Worm (Caenorhabditis elegans) whole organism, L3 larva: ENCODE results near the gene ife-2.
"Not testable (repeated sequence)": the region's sequence is repeated elsewhere in the genome, so short reads cannot be mapped to it uniquely, and the experiment has no call there.

Experiments
- R02D3.7 ChIP-seq: fragments of 150-350 bp; optimal IDR thresholded peaks from 2 replicates; lab custom pipeline; 2014; ENCODE audit warnings: missing biosample characterization, missing genetic modification characterization
- ZK546.5 ChIP-seq: sonication (generic microtip); optimal IDR thresholded peaks from 2 replicates; lab custom pipeline; 2017; ENCODE audit warnings: missing biosample characterization, missing genetic modification characterization
- ceh-16 ChIP-seq: sonication (generic microtip); optimal IDR thresholded peaks from 2 replicates; lab custom pipeline; 2017; ENCODE audit warnings: missing biosample characterization, missing genetic modification characterization
- ceh-28 ChIP-seq: fragments of 150-350 bp; optimal IDR thresholded peaks from 2 replicates; lab custom pipeline; 2014; ENCODE audit warnings: missing biosample characterization, missing genetic modification reagents, missing genetic modification characterization
- ceh-82 ChIP-seq: fragments of 150-350 bp; optimal IDR thresholded peaks from 2 replicates; lab custom pipeline; 2014; ENCODE audit warnings: missing biosample characterization, missing genetic modification characterization
- ceh-9 ChIP-seq: sonication (generic microtip); optimal IDR thresholded peaks from 2 replicates; lab custom pipeline; 2018; ENCODE audit warnings: missing biosample characterization, missing genetic modification characterization
- daf-12 ChIP-seq: fragments of 150-350 bp; optimal IDR thresholded peaks from 2 replicates; lab custom pipeline; 2014; ENCODE audit warnings: missing biosample characterization, missing genetic modification reagents, missing genetic modification characterization
- egl-27 ChIP-seq: sonication (generic microtip); optimal IDR thresholded peaks from 4 replicates; lab custom pipeline; 2017; ENCODE audit warnings: missing biosample characterization, missing genetic modification reagents, missing genetic modification characterization
- egl-5 ChIP-seq: fragments of 150-350 bp; optimal IDR thresholded peaks from 2 replicates; lab custom pipeline; 2017; ENCODE audit warnings: missing biosample characterization, missing genetic modification reagents, missing genetic modification characterization, inconsistent platforms
- elt-2 ChIP-seq: sonication (generic microtip); optimal IDR thresholded peaks from 2 replicates; lab custom pipeline; 2016; ENCODE audit warnings: missing genetic modification reagents, mild to moderate bottlenecking, missing genetic modification characterization, missing compliant biosample characterization
- elt-3 ChIP-seq, 3 experiments: fragments of 150-350 bp in 1 of 3; sonication (generic microtip) in 2 of 3; optimal IDR thresholded peaks; 2 replicates in 2 of 3; 4 replicates in 1 of 3; lab custom pipeline; 2014 to 2017; ENCODE audit warnings: missing biosample characterization in 3 of 3, missing genetic modification characterization in 3 of 3
- eor-1 ChIP-seq, 2 experiments: fragments of 150-350 bp; optimal IDR thresholded peaks; 2 replicates each; lab custom pipeline; 2014 to 2018; ENCODE audit warnings: missing biosample characterization in 2 of 2, missing genetic modification characterization in 2 of 2
- fkh-2 ChIP-seq: fragments of 150-350 bp; optimal IDR thresholded peaks from 2 replicates; lab custom pipeline; 2014; ENCODE audit warnings: missing biosample characterization, missing genetic modification reagents, missing genetic modification characterization
- hmg-11 ChIP-seq: sonication (generic microtip); optimal IDR thresholded peaks from 2 replicates; lab custom pipeline; 2016; ENCODE audit warnings: missing genetic modification characterization, missing compliant biosample characterization
- jun-1 ChIP-seq: fragments of 150-350 bp; optimal IDR thresholded peaks from 2 replicates; lab custom pipeline; 2014; ENCODE audit warnings: missing biosample characterization, missing genetic modification reagents, missing genetic modification characterization
- lin-39 ChIP-seq: fragments of 150-350 bp; optimal IDR thresholded peaks from 2 replicates; lab custom pipeline; 2018; ENCODE audit warnings: missing biosample characterization, missing genetic modification reagents, missing genetic modification characterization
- mdl-1 ChIP-seq: fragments of 150-350 bp; optimal IDR thresholded peaks from 2 replicates; lab custom pipeline; 2014; ENCODE audit warnings: missing biosample characterization, missing genetic modification characterization
- mml-1 ChIP-seq: fragments of 150-350 bp; sonication (generic microtip); optimal IDR thresholded peaks from 3 replicates; lab custom pipeline; 2014; ENCODE audit warnings: missing biosample characterization, missing genetic modification characterization
- nfya-1 ChIP-seq: sonication (generic microtip); optimal IDR thresholded peaks from 2 replicates; lab custom pipeline; 2017; ENCODE audit warnings: missing genetic modification characterization, mild to moderate bottlenecking, missing compliant biosample characterization, antibody characterized with exemption, moderate library complexity; ENCODE audit not compliant: insufficient read depth
- nhr-11 ChIP-seq: fragments of 150-350 bp; optimal IDR thresholded peaks from 2 replicates; lab custom pipeline; 2014; ENCODE audit warnings: missing biosample characterization, missing genetic modification characterization
- nhr-12 ChIP-seq: fragments of 150-350 bp; optimal IDR thresholded peaks from 2 replicates; lab custom pipeline; 2014; ENCODE audit warnings: missing biosample characterization, missing genetic modification characterization
- nhr-23 ChIP-seq: fragments of 150-350 bp; optimal IDR thresholded peaks from 2 replicates; lab custom pipeline; 2014; ENCODE audit warnings: missing biosample characterization, missing genetic modification reagents, missing genetic modification characterization
- nhr-237 ChIP-seq: fragments of 150-350 bp; optimal IDR thresholded peaks from 2 replicates; lab custom pipeline; 2014; ENCODE audit warnings: missing biosample characterization, missing genetic modification characterization
- nhr-25 ChIP-seq: sonication (generic microtip); optimal IDR thresholded peaks from 2 replicates; lab custom pipeline; 2017; ENCODE audit warnings: missing biosample characterization, missing genetic modification characterization
- nhr-28 ChIP-seq: fragments of 150-350 bp; optimal IDR thresholded peaks from 2 replicates; lab custom pipeline; 2014; ENCODE audit warnings: missing biosample characterization, missing genetic modification characterization
- nhr-43 ChIP-seq: sonication (generic microtip); optimal IDR thresholded peaks from 2 replicates; lab custom pipeline; 2016; ENCODE audit warnings: mild to moderate bottlenecking, missing genetic modification characterization, missing compliant biosample characterization; ENCODE audit not compliant: poor library complexity, severe bottlenecking
- nhr-67 ChIP-seq: fragments of 150-350 bp; optimal IDR thresholded peaks from 2 replicates; lab custom pipeline; 2014; ENCODE audit warnings: missing biosample characterization, missing genetic modification characterization
- nhr-76 ChIP-seq: fragments of 150-350 bp; sonication (generic microtip); optimal IDR thresholded peaks from 5 replicates; lab custom pipeline; 2014; ENCODE audit warnings: missing biosample characterization, missing genetic modification characterization
- nhr-77 ChIP-seq: fragments of 150-350 bp; optimal IDR thresholded peaks from 2 replicates; lab custom pipeline; 2014; ENCODE audit warnings: missing biosample characterization, missing genetic modification characterization
- pha-4 ChIP-seq: fragments of 150-350 bp; optimal IDR thresholded peaks from 2 replicates; lab custom pipeline; 2014; ENCODE audit warnings: missing biosample characterization, missing genetic modification reagents, missing genetic modification characterization
- pqm-1 ChIP-seq: fragments of 150-350 bp; optimal IDR thresholded peaks from 2 replicates; lab custom pipeline; 2017; ENCODE audit warnings: missing biosample characterization, missing genetic modification characterization, inconsistent platforms
- snpc-4 ChIP-seq: fragments of 150-350 bp; optimal IDR thresholded peaks from 2 replicates; lab custom pipeline; 2014; ENCODE audit warnings: missing biosample characterization, missing genetic modification characterization
- tbx-2 ChIP-seq: sonication (generic microtip); optimal IDR thresholded peaks from 2 replicates; lab custom pipeline; 2016; ENCODE audit warnings: mild to moderate bottlenecking, missing genetic modification characterization, missing compliant biosample characterization
- unc-39 ChIP-seq: sonication (generic microtip); optimal IDR thresholded peaks from 4 replicates; lab custom pipeline; 2017; ENCODE audit warnings: missing biosample characterization, missing genetic modification characterization
- unc-62 ChIP-seq: fragments of 150-350 bp; sonication (generic microtip); optimal IDR thresholded peaks from 4 replicates; lab custom pipeline; 2014; ENCODE audit warnings: missing biosample characterization, missing genetic modification reagents, missing genetic modification characterization
- zag-1 ChIP-seq: fragments of 150-350 bp; optimal IDR thresholded peaks from 2 replicates; lab custom pipeline; 2014; ENCODE audit warnings: missing biosample characterization, missing genetic modification characterization
- ztf-11 ChIP-seq: fragments of 150-350 bp; optimal IDR thresholded peaks from 2 replicates; lab custom pipeline; 2014; ENCODE audit warnings: missing biosample characterization, missing genetic modification characterization
- ztf-4 ChIP-seq: fragments of 150-350 bp; optimal IDR thresholded peaks from 2 replicates; lab custom pipeline; 2014; ENCODE audit warnings: missing biosample characterization, missing genetic modification characterization

Gene ife-2

ce11 chrX:348141-348540 is 34.4 kb downstream of the ife-2 start:
- TF ChIP-seq R02D3.7 (tag; lab: Kevin White, UChicago) (no peak), unc-62 (GFP tag; lab: Kevin White, UChicago) (no peak), mdl-1 (tag; lab: Kevin White, UChicago) (no peak), pha-4 (tag; lab: Kevin White, UChicago) (peak; percentile 14), tbx-2 (tag; lab: Kevin White, UChicago) (no peak), nhr-11 (tag; lab: Kevin White, UChicago) (no peak), nhr-77 (tag; lab: Kevin White, UChicago) (no peak), nhr-28 (tag; lab: Kevin White, UChicago) (no peak), elt-3 (tag; optimal IDR thresholded peaks at IDR 0.05; lab: Kevin White, UChicago) (no peak), ztf-11 (no peak), ceh-28 (peak; percentile 52), nhr-76 (tag; lab: Kevin White, UChicago) (no peak), egl-27 (tag; lab: Kevin White, UChicago) (no peak), nhr-43 (no peak), egl-5 (tag; lab: Kevin White, UChicago) (peak; percentile 66), nfya-1 (tag; lab: Kevin White, UChicago) (peak; percentile 53), fkh-2 (tag; lab: Kevin White, UChicago) (no peak), lin-39 (peak; percentile 57), nhr-67 (no peak), hmg-11 (tag; lab: Kevin White, UChicago) (peak; percentile 40), snpc-4 (tag; lab: Kevin White, UChicago) (no peak), elt-2 (peak; percentile 12), zag-1 (tag; lab: Kevin White, UChicago) (no peak)

DNA sequence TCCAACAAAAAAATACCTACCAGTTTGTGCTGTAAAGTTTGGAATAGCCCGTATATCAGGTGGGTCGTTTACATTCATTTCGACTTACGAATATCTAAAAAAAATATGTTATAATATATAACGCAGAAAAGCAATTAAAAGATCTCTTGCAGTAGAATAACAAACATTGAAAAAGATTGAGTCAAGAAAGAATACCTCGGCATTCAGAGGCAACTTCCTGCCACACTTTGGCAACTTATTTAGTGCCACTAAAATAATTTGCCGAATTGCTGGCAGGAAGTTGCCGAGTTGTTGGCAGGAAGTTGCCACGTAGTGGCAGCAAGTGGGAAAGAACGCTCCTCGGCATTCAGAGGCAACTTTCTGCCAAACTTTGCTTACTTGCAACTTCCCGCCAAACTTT is 35.4 kb downstream of the ife-2 start, which contains the start of gene C04E7.3:
Gene C04E7.3 (minus strand): TSS at position 101 of the 400 bp plus-strand sequence.
- TF ChIP-seq daf-12, ceh-16, ceh-82 (tag; lab: Kevin White, UChicago): not testable (repeated sequence)

DNA sequence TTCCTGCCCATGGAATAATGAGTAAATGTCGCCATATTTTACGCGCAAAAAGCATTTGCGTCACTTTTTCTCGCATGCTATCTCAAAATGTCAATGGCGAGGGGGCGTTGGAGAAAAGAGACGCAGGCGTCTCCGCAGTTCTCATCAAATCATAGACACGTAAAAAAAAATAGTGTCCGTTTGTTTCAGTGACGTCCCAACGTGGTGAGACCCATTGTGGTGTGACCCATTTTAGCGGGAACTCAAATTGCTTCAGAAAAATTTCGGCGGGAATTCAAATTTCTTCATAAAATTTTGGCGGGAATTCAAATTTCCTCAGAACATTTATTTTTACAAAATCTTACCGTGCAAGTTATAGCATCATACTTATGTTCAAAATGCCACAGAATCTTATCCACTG is 38.7 kb downstream of the ife-2 start:
- TF ChIP-seq elt-2 (peak; percentile 37), nhr-12 (tag; lab: Kevin White, UChicago) (no peak), nhr-25 (no peak), nhr-11 (tag; lab: Kevin White, UChicago) (no peak), elt-3 (tag; optimal IDR thresholded peaks at IDR 0.05; lab: Kevin White, UChicago) (no peak), ceh-9 (tag; lab: Kevin White, UChicago) (no peak), pqm-1 (tag; lab: Kevin White, UChicago) (peak; percentile 7), nhr-67 (no peak), mml-1 (tag; lab: Kevin White, UChicago) (no peak)

DNA sequence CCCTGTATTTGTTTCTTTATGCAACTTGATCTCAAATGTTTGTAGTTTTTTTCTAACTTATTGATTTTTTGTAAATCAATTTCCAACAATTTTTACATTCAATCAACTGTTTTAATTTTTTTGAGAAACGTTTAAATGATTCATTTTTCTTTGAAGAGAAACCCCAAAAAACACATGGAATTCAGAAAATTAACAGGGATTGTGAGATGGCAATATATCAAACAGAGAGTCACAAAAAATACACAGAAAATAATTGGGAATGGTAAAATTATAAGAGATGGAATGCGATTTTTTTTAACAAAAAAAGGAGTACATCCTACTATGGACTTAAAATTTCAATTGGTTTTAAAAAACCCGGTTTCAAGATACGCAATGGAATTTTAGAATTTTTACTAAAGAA is 48.1 kb downstream of the ife-2 start:
- TF ChIP-seq nhr-43 (no peak), nhr-67 (no peak), nhr-237 (tag; lab: Kevin White, UChicago) (no peak), ztf-4 (tag; lab: Kevin White, UChicago) (no peak), nhr-23 (tag; lab: Kevin White, UChicago) (no peak), nhr-11 (tag; lab: Kevin White, UChicago) (no peak), jun-1 (tag; lab: Kevin White, UChicago) (no peak), ZK546.5 (tag; lab: Kevin White, UChicago) (no peak), eor-1 (tag; optimal IDR thresholded peaks at IDR 0.05; lab: Kevin White, UChicago) (no peak), unc-39 (tag; lab: Kevin White, UChicago) (no peak), egl-5 (tag; lab: Kevin White, UChicago) (no peak), ceh-82 (tag; lab: Kevin White, UChicago) (no peak), hmg-11 (tag; lab: Kevin White, UChicago) (no peak)
